Fruit fly (Drosophila melanogaster): ENCODE results near the gene CG14384.

The CG14384 gene

DNA sequence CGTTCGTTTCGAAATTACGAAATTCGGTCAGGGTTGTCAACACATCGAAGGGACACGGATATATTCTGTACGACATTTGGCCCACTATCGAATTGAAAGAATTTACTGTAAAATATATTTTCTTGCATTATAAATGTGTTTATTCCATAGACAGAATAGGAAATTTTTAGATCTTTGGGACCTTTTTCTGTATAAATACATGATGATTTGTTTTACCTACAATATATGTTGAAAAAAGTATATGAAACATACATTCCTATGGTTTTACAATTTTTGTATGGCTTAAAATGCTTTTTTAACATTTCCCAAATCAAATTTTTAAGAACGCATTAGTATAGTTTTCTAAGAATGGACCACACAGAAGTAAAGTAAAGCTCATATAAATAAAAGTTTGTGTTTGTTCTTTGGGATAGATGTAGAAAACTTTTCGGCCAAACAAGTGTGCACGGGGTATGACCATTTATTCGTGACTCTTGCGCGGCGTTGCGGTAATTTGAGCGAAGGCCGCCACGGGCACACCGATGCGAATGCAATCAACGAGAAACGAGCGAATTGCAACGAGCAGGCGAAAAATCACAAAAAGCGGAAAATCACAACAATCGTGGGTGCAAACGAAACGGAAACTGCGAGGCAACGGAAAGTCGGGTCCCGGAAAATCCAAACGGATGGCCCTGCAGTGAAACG is 30.2 kb upstream of the CG14384 start, which contains the start of the genes CG17327, CG44194 and CG7518 (continued):
- peak; percentile 88 for TF ChIP-seq CG17186 (GFP tag; optimal IDR thresholded peaks at IDR 0.05)
- TF ChIP-seq Doc2 (GFP tag; IDR thresholded peaks at IDR 0.05) = no peak
- TF ChIP-seq CG7357 (GFP tag; IDR thresholded peaks at IDR 0.05) = peak; percentile 88
- no peak for TF ChIP-seq Spps (tag; optimal IDR thresholded peaks at IDR 0.05)
- no peak for TF ChIP-seq usp (GFP tag; optimal IDR thresholded peaks at IDR 0.05)
- TF ChIP-seq CG9817 (tag; optimal IDR thresholded peaks at IDR 0.05) = no peak
- TF ChIP-seq Awh (GFP tag; IDR thresholded peaks at IDR 0.05) = no peak
- TF ChIP-seq Tbp (GFP tag; optimal IDR thresholded peaks at IDR 0.05) = no peak
- TF ChIP-seq hb (GFP tag; IDR thresholded peaks at IDR 0.05; ENCODE audit: partially characterized antibody) = no peak
- TF ChIP-seq en (GFP tag; optimal IDR thresholded peaks at IDR 0.05) = no peak
- TF ChIP-seq sna (GFP tag; IDR thresholded peaks at IDR 0.05; ENCODE audit: partially characterized antibody) = no peak
- TF ChIP-seq CG5953 (GFP tag; IDR thresholded peaks at IDR 0.05) = no peak
- TF ChIP-seq exex (tag; optimal IDR thresholded peaks at IDR 0.05) = no peak
- TF ChIP-seq gsb-n (tag; optimal IDR thresholded peaks at IDR 0.05) = no peak
- no peak for TF ChIP-seq sd (tag; optimal IDR thresholded peaks at IDR 0.05)
- TF ChIP-seq CG4328 (GFP tag; optimal IDR thresholded peaks at IDR 0.05) = no peak
- TF ChIP-seq jing (GFP tag; optimal IDR thresholded peaks at IDR 0.05) = no peak
- TF ChIP-seq CG15269 (tag; optimal IDR thresholded peaks at IDR 0.05) = no peak
- TF ChIP-seq caup (GFP tag; optimal IDR thresholded peaks at IDR 0.05; ENCODE audit: severe bottlenecking) = no peak
- no peak for TF ChIP-seq ems (GFP tag; optimal IDR thresholded peaks at IDR 0.05)
- no peak for TF ChIP-seq vnd (GFP tag; IDR thresholded peaks at IDR 0.05; ENCODE audit: partially characterized antibody)
- peak; percentile 34; the same call in 1 of the 2 replicates for TF ChIP-seq sens-2 (GFP tag; IDR thresholded peaks at IDR 0.05)
- no peak for TF ChIP-seq hth (optimal IDR thresholded peaks at IDR 0.05)
- TF ChIP-seq al (GFP tag; IDR thresholded peaks at IDR 0.05) = peak; percentile 26; the same call in 1 of the 2 replicates
- TF ChIP-seq HmgD (GFP tag; optimal IDR thresholded peaks at IDR 0.05) = peak; percentile 52
- no peak for TF ChIP-seq CG18599 (GFP tag; optimal IDR thresholded peaks at IDR 0.05)
- no peak for TF ChIP-seq Aef1 (GFP tag; IDR thresholded peaks at IDR 0.05)
- no peak for TF ChIP-seq CG1647 (GFP tag; optimal IDR thresholded peaks at IDR 0.05)
- TF ChIP-seq CG9932 (GFP tag; IDR thresholded peaks at IDR 0.05) = peak; percentile 40; the same call in 1 of the 2 replicates
- TF ChIP-seq nerfin-2 (GFP tag; IDR thresholded peaks at IDR 0.05; ENCODE audit: partially characterized antibody) = no peak
- peak; percentile 30 for TF ChIP-seq az2 (GFP tag; optimal IDR thresholded peaks at IDR 0.05)
- no peak for TF ChIP-seq zen (tag; optimal IDR thresholded peaks at IDR 0.05)
- TF ChIP-seq Hey (tag; optimal IDR thresholded peaks at IDR 0.05) = no peak
- TF ChIP-seq CG12155 (GFP tag; optimal IDR thresholded peaks at IDR 0.05) = peak; percentile 99
- peak; percentile 78 for TF ChIP-seq CG17802 (tag; optimal IDR thresholded peaks at IDR 0.05)
- peak; percentile 0 for TF ChIP-seq CHES-1-like (GFP tag; optimal IDR thresholded peaks at IDR 0.05)
- TF ChIP-seq Ptx1 (GFP tag; IDR thresholded peaks at IDR 0.05) = peak; percentile 29; the same call in 1 of the 2 replicates
- no peak for TF ChIP-seq GATAe (GFP tag; conservative IDR thresholded peaks at IDR 0.05)
- TF ChIP-seq CG7556 (GFP tag; optimal IDR thresholded peaks at IDR 0.05) = no peak
- TF ChIP-seq pb (GFP tag; optimal IDR thresholded peaks at IDR 0.05) = no peak
- TF ChIP-seq wek (GFP tag; optimal IDR thresholded peaks at IDR 0.05) = no peak
- no peak for TF ChIP-seq CG6854 (GFP tag; optimal IDR thresholded peaks at IDR 0.05)
- TF ChIP-seq Trl (optimal IDR thresholded peaks at IDR 0.05) = no peak
- TF ChIP-seq Trl (GFP tag; optimal IDR thresholded peaks at IDR 0.05) = no peak
- no peak for TF ChIP-seq ro (GFP tag; IDR thresholded peaks at IDR 0.05)
- peak; percentile 26 for TF ChIP-seq CG7786 (GFP tag; optimal IDR thresholded peaks at IDR 0.05)
- TF ChIP-seq trem (tag; optimal IDR thresholded peaks at IDR 0.05) = peak; percentile 38
- TF ChIP-seq vvl (GFP tag; IDR thresholded peaks at IDR 0.05) = peak; percentile 21; the same call in 1 of the 2 replicates
- no peak for TF ChIP-seq CG15479 (GFP tag; optimal IDR thresholded peaks at IDR 0.05)

Data from whole organism, embryonic.